Fruit fly (Drosophila melanogaster): ENCODE results near the gene TotZ.

The TotZ gene

DNA sequence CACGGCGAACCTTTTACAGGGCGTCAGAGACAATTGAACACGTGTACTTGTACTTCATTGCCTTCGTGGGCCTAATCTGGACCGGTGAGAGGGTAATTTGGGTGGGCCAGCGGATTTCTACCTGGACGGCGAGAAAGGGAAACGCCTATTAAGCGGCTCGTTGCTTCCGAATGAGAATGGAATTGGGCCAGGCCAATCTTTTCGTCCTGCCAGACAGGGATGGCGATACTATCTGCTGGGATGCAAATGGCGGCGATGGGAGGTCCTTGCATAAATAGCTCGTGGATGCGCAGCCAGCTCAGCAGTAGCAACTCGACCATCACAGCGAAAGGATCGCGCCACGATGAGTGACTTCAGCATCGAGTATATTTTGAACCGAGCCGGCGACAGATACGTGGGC is 30.8 kb upstream of the TotZ start, which contains the start of gene CG15696:
Gene CG15696 (plus strand): TSS at position 301 of the 400 bp plus-strand sequence.
- TF ChIP-seq noc (tag; optimal IDR thresholded peaks at IDR 0.05) = no peak

DNA sequence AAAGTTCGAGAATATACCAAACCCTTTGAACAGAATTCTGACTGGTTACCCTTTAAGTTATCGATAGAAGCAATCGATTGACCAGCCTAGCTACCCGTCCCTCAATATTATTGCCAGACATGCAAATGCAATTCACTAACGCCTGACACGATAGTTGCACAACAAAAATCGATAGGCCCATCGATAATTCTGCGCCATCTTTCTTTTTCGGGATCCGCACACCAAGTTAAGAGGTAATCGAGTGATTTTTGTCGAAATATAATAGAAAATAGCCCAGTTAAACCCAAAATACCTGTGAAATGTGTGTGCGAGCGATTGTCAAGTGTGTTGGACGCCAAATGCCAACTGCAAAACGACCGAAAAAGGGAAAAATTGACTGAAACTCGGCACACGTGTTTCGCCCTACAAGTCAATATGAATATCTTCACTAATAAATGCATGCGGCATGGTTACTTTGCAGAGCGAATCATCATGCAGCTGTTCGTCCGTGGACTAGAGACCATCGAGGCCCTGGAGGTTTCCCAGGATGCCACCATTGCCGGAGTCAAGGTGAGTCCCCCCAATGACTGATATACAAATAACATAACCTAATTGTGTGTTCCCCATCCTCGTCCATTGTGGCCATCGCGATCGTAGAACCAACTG is 27.0 kb upstream of the TotZ start, which contains the start of gene RpS30:
Gene RpS30 (plus strand): TSS at position 122 of the 645 bp plus-strand sequence.
- peak; percentile 18 for TF ChIP-seq noc (tag; optimal IDR thresholded peaks at IDR 0.05)

DNA sequence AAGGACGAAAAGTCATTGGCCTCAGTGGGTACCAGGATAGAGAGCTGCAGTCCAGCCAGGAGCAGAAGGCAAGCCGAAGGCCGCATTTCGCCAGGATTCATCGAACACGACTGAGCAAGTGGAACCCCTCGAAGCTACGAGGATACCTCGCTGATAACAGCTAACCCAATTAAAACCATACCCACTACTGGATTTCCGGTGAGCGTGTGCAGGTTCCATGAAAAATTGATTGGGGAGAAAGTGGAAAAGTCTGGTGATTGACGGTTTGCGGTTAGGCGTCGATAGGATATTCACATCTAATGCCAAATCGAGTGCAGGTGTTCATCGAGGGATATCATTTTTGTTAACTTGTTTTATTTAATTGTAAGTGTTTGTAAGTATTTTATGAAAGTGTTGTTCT is 17.7 kb upstream of the TotZ start, which contains the start of gene Ir93a:
Gene Ir93a (minus strand): TSS at position 101 of the 400 bp plus-strand sequence.
- no peak for TF ChIP-seq noc (tag; optimal IDR thresholded peaks at IDR 0.05)

DNA sequence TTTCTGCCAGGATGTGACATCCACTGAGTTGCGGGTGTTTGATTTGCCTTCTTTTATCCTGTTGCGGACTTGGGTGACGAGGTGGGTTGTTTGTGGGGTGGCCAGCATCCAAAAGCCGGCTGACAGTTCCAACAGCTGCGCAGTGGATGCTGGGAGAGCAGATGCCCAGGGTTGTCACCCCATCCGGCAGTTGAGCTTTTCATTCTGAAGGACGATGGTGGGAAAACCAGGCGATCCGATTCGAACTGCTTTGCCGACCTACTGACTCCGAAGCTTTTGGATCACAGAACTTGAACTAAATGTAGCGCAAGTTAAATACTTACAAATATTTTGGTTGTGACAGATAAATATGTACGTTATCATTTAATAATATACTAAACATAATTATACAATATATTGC is 11.3 kb upstream of the TotZ start, which contains the start of gene KaiR1D:
Gene KaiR1D (minus strand): TSS at position 28 of the 400 bp plus-strand sequence.
- no peak for TF ChIP-seq noc (tag; optimal IDR thresholded peaks at IDR 0.05)

DNA sequence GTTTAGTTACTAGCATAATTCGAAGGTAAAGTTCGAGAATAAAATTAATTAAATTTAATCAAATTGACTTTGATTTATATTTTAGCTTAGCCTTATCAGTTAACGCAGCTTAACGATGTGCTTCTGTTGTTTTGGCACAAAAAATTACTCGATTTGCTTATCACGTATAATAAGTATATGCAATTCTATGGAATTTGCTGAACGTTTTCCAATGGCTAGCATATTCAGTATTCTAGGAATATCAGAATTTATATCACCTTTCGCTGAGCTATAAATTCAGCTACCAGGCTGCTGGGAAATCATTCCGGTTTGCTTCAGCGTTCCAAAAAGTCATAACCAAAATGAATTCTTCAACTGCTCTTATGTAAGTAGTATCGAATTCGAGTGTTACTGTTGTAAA is 6.8 kb upstream of the TotZ start, which contains the start of gene TotA:
Gene TotA (plus strand): TSS at position 301 of the 400 bp plus-strand sequence.
- no peak for TF ChIP-seq noc (tag; optimal IDR thresholded peaks at IDR 0.05)

DNA sequence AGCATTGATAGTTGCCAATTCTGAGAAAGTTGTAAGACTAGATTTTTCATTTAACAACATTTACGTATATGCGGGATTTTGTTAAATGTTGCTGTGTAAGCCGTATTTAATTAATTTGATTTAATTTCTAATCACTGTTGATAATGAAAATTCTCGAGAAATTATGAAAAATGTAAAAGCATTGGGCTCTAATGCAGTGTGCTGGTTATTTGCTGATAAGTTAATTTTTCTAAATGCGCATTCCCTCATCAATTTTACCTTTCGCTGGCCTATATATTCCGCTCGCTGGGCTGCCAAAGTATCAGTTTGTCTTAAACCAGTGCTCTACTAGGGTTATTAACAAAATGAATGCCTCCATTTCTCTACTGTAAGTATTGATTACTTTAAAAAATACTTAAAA is 4.8 kb upstream of the TotZ start, which contains the start of gene TotC:
Gene TotC (plus strand): TSS at position 301 of the 400 bp plus-strand sequence.
- no peak for TF ChIP-seq noc (tag; optimal IDR thresholded peaks at IDR 0.05)

DNA sequence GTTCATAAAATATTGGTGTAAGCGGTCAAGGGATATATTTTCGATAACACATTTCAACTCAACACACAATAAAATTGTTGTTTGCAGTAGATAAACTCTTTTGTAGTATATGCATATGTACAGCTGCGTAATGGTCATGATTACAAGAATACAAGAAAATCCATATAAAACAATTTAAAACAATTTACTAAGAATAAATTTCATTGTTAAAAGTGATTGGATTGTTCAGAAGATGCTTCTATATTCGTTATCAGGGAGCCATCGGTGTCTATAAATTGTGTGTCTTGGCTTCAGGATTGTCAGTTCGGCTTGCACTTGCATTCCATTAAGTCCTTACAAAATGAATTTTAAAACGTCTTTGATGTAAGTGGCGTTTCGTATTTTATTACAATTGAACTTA is 3.9 kb upstream of the TotZ start, which contains the start of gene TotB:
Gene TotB (plus strand): TSS at position 301 of the 400 bp plus-strand sequence.
- no peak for TF ChIP-seq noc (tag; optimal IDR thresholded peaks at IDR 0.05)

DNA sequence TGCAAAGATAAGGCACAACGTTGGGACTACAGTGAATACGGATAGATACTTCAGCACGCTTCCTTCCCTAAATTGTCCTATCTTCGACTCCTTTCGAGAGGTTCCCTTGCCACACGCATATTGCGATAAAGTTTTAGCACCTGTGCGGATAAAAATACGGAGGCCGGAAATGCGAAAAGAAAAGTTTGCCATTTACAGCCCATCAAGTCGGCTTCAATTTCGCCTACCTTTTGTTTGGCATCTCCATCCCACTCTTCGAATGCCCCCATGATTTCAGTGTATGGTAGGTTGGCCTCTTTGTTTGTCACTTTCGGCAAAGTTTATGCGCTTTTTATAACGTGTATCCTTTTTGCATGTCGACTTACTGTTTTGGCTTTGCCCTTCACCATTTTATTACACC is 856 bp upstream of the TotZ start:
- no peak for TF ChIP-seq noc (tag; optimal IDR thresholded peaks at IDR 0.05)

DNA sequence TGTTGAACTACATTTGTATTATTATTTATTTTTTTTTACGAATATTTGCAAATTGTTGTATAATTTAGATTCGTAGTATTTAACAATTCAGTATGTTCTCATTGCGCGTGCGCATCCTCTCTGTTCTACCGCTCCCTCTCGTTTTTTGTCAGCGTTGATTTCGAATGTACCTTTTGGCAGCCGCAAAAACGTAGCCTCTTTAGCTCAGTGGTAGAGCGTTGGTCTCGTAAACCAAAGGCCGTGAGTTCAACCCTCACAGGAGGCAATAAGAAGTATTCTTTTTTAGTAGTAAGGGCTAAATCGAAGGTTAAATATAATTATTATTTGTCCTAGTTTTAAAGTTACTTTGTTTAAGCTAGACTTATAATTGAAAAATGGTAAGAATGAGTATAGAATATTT is 13.0 kb downstream of the TotZ start:
- no peak for TF ChIP-seq noc (tag; optimal IDR thresholded peaks at IDR 0.05)

DNA sequence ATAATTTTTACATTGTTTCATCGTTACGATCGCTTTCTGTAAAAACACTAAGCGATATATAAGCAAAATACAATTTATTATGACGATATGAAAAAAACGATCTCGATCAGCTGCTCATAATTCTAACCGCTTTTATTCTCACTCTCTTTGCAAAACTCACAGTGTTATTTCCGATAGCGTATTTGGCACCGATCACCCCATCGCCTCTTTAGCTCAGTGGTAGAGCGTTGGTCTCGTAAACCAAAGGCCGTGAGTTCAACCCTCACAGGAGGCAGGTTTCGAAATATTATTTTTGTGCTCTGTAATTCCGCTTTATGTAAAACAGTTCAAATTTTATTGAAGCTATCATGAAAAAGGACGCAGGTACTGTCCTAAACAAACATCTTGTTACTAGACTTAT is 13.4 kb downstream of the TotZ start:
- TF ChIP-seq noc (tag; optimal IDR thresholded peaks at IDR 0.05) = no peak

DNA sequence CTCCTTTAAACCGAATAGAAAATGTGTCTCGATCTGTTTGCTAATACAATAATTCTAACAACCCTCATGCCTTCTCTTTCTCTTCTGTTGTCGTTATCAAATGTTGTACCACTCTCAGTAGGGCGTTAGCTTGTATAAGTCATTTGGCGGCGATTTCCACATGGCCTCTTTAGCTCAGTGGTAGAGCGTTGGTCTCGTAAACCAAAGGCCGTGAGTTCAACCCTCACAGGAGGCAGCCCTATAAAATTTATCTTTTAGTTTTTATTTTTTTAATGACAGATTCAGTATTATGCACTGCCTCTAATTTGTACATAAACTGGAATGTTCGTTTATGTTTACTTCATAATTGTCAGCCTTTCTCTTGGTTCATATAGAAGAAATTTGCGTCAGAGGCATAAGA is 14.0 kb downstream of the TotZ start:
- TF ChIP-seq noc (tag; optimal IDR thresholded peaks at IDR 0.05) = no peak

DNA sequence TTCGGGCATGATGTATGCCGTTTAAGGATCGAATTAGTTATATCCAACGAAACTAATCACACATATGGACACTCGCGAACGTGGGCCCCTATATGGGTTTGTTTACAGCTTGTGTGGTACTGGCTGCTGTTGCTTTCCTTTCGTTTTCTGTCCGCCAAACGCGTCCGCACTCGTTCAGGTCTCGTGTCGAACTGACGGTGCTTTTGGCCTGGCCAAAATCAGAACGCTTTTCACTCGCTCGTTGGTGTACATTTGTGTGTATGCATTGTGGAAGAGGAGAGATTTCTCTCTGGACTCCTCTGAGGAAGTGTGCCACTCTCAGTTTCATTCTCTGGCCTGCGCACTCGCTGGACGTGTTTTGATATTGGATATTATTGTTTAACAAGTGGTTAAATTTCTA is 19.6 kb downstream of the TotZ start, which contains the start of gene Ktl:
Gene Ktl (minus strand): TSS at position 193 of the 400 bp plus-strand sequence.
- no peak for TF ChIP-seq noc (tag; optimal IDR thresholded peaks at IDR 0.05)

DNA sequence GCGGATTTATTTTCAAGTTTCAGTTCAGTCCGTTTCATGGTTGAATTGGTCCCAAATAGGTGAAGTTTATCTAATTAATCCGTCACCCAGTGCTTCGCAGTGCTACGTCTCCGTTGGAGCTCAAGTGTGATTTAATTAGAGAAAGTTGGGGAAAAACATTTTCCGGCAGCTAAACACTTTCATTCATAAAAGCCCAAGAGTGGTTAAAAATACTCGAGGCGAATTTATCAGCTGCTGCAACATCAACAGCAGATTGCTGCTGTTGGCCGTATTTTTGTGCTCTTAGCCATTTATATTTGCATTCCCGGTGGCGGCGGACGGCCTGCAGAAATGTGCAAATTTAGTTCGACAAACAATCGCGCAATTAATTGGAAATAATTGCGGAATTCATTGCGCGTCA is 24.1 kb downstream of the TotZ start, which contains the start of gene Grik:
Gene Grik (plus strand): TSS at position 301 of the 400 bp plus-strand sequence.
- no peak for TF ChIP-seq noc (tag; optimal IDR thresholded peaks at IDR 0.05)

DNA sequence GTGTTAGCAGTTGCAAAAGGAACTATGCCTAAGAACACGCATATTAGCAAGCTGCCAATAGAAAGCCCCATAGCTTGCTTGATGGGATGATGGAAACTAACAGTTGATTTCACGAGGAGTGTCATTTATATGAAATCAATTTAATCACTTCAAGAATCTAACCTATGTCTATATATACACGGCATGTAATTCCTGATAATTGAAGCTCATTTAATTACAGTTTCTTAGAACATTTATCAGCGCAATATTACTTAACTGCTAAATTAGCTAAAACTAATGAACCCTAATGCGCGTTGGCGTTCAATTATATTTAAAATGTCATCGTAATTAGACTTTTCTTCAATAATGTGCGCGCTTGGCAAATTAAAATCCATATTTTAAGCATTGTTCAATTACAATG is 27.9 kb downstream of the TotZ start, which contains the start of gene TotX:
Gene TotX (minus strand): TSS at position 101 of the 400 bp plus-strand sequence.
- no peak for TF ChIP-seq noc (tag; optimal IDR thresholded peaks at IDR 0.05)

DNA sequence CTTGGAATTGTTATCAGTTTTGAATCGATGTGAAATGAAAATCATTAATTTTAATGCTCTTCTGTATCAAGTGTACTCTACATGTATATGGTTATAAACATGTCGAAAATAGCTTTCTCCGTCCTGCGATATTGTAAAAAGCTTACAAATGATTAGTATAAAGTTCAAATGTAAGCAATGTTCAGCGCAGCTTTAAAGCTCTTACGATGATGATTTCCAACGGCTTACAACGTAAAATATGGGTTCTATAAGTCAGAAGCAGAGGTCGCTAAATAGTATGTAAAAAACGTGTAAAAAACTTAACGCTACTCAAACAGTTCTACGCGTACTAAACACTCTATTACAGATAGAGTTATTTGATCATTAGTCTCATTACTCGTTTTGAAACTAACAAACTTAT is 31.1 kb downstream of the TotZ start:
- TF ChIP-seq noc (tag; optimal IDR thresholded peaks at IDR 0.05) = no peak

DNA sequence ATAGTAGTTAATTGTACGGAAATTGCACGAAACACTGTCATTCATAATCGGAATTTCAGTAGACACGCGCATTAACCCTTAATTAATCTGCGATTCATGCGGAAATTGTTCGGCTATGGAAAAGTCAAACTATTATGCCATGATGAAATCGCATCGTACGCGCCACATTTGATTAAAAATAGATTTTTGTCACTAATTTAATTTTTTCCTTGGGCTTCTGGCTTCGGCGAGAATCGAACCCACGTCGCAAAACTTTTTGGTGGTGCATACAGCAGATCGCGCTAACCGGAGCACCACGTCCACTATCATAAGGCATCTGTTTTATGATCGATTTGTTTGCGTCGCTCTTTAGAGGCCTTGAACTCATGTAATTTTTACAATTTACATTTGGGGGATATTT is 35.2 kb downstream of the TotZ start:
- TF ChIP-seq noc (tag; optimal IDR thresholded peaks at IDR 0.05) = no peak

DNA sequence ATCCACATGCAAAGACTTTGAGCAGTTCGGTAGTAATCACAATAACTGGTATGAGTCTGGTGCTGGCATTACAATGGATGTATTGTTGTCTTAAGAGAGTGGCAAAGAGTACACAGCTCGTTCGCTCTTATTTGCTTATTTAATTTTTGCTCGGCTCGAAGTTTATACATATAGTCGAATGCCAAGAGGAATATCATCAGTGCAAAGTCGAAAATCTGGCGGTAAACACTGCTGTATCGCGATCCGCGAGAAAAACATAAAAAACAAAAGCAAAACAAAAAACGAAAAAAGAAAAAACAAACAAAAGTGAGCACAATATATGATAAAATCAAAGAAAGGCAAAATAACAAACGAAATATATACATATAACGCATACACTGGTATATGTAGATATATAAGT is 36.6 kb downstream of the TotZ start, which contains the start of gene hdly:
Gene hdly (plus strand): TSS at position 194 of the 400 bp plus-strand sequence.
- TF ChIP-seq noc (tag; optimal IDR thresholded peaks at IDR 0.05) = peak; percentile 70
